Fruit fly (Drosophila melanogaster): ENCODE data around the gene CG31268.

dm6 chr3R:17077968-17078417 lies 46.4 kb downstream of the CG31268 start:
- no peak for TF ChIP-seq CG16779 (tag; optimal IDR thresholded peaks at IDR 0.05)
- TF ChIP-seq CG3919 (GFP tag; optimal IDR thresholded peaks at IDR 0.05), result no peak

All from whole organism, prepupa.